Worm (Caenorhabditis elegans): ENCODE measurements around the gene C25H3.16.

Gene C25H3.16

ce11 chrII:5649236-5650004 is 16.7 kb upstream of the C25H3.16 start, which contains the start of the genes sam-4, F59E12.17 and zyg-1 (continued):
- TF ChIP-seq rnt-1 (tag; optimal IDR thresholded peaks at IDR 0.05) (peak; percentile 86), dsc-1 (tag; optimal IDR thresholded peaks at IDR 0.05) (no peak), blmp-1 (tag; optimal IDR thresholded peaks at IDR 0.05) (no peak), snpc-4 (tag; optimal IDR thresholded peaks at IDR 0.05) (peak; percentile 53), ama-1 (optimal IDR thresholded peaks at IDR 0.05) (no peak), fkh-10 (GFP tag; optimal IDR thresholded peaks at IDR 0.05) (no peak), nhr-12 (tag; optimal IDR thresholded peaks at IDR 0.05) (no peak), ceh-82 (tag; optimal IDR thresholded peaks at IDR 0.05) (peak; percentile 8 to 84 (median 37)), nhr-76 (tag; optimal IDR thresholded peaks at IDR 0.05) (no peak), mab-9 (GFP tag; IDR thresholded peaks at IDR 0.05) (no peak), jun-1 (tag; optimal IDR thresholded peaks at IDR 0.05) (no peak), ets-5 (GFP tag; IDR thresholded peaks at IDR 0.05) (no peak), nhr-71 (tag; optimal IDR thresholded peaks at IDR 0.05) (peak; percentile 66), hlh-17 (GFP tag; optimal IDR thresholded peaks at IDR 0.05; ENCODE audit: borderline replicate concordance) (no peak), ces-1 (GFP tag; optimal IDR thresholded peaks at IDR 0.05) (no peak), unc-62 (GFP tag; optimal IDR thresholded peaks at IDR 0.05) (no peak), ztf-11 (tag; optimal IDR thresholded peaks at IDR 0.05) (no peak), nhr-237 (tag; optimal IDR thresholded peaks at IDR 0.05) (no peak), nhr-19 (GFP tag; conservative IDR thresholded peaks at IDR 0.05) (0 out of 2 replicates have a peak, but pooled peaks have one; percentile 20), tlp-1 (tag; optimal IDR thresholded peaks at IDR 0.05) (no peak), C04F5.9 (tag; optimal IDR thresholded peaks at IDR 0.05) (no peak), skn-1 (tag; optimal IDR thresholded peaks at IDR 0.05) (peak; percentile 81), lin-13 (GFP tag; optimal IDR thresholded peaks at IDR 0.05) (no peak), vab-15 (tag; optimal IDR thresholded peaks at IDR 0.05) (no peak), mdl-1 (tag; optimal IDR thresholded peaks at IDR 0.05) (peak in 1 of 2 experiments; percentile 35), fkh-4 (tag; optimal IDR thresholded peaks at IDR 0.05; ENCODE audit: borderline replicate concordance) (no peak), lsy-2 (tag; optimal IDR thresholded peaks at IDR 0.05) (peak; percentile 56 to 86), elt-3 (tag; optimal IDR thresholded peaks at IDR 0.05) (peak in 1 of 6 experiments; percentile 20), aly-2 (tag; optimal IDR thresholded peaks at IDR 0.05) (no peak), nhr-84 (tag; optimal IDR thresholded peaks at IDR 0.05) (no peak), Y116A8C.19 (tag; optimal IDR thresholded peaks at IDR 0.05; ENCODE audit: borderline replicate concordance) (no peak), xbp-1 (tag; optimal IDR thresholded peaks at IDR 0.05) (peak; percentile 47), unc-130 (tag; optimal IDR thresholded peaks at IDR 0.05) (no peak), efl-3 (GFP tag; optimal IDR thresholded peaks at IDR 0.05) (no peak), tbx-2 (tag; optimal IDR thresholded peaks at IDR 0.05) (peak; percentile 52), zip-4 (GFP tag; optimal IDR thresholded peaks at IDR 0.05) (no peak), unc-30 (tag; optimal IDR thresholded peaks at IDR 0.05) (no peak), F16B12.6 (tag; optimal IDR thresholded peaks at IDR 0.05) (peak; percentile 57), aha-1 (tag; optimal IDR thresholded peaks at IDR 0.05) (no peak), nhr-90 (tag; optimal IDR thresholded peaks at IDR 0.05; ENCODE audit: poor library complexity) (peak; percentile 18), alr-1 (tag; optimal IDR thresholded peaks at IDR 0.05; ENCODE audit: borderline replicate concordance) (no peak), nhr-20 (tag; optimal IDR thresholded peaks at IDR 0.05) (peak; percentile 61), isw-1 (GFP tag; IDR thresholded peaks at IDR 0.05) (peak; percentile 41), unc-86 (tag; optimal IDR thresholded peaks at IDR 0.05) (peak; percentile 12)

Data from whole organism, L1 larva.